Fruit fly (Drosophila melanogaster) Kc167 (cell line): ENCODE measurements around the gene CG15019.

Source experiments
- Myc ChIP-seq: fragments of >200 bp; optimal IDR thresholded peaks from 2 replicates; lab custom pipeline; 2017; ENCODE audit warnings: missing external identifiers
- Sin3A ChIP-seq: fragments of >200 bp; optimal IDR thresholded peaks from 2 replicates; lab custom pipeline; 2018; ENCODE audit warnings: missing external identifiers
- h ChIP-seq: fragments of >200 bp; optimal IDR thresholded peaks from 3 replicates; lab custom pipeline; 2018; ENCODE audit warnings: missing external identifiers
- insv ChIP-seq: fragments of >200 bp; optimal IDR thresholded peaks from 3 replicates; lab custom pipeline; 2018; ENCODE audit warnings: missing external identifiers
- psq ChIP-seq: fragments of >200 bp; optimal IDR thresholded peaks from 2 replicates; lab custom pipeline; 2017; ENCODE audit warnings: missing external identifiers
- ttk ChIP-seq: sonication (Bioruptor generic); optimal IDR thresholded peaks from 2 replicates; lab custom pipeline; 2017; ENCODE audit warnings: missing external identifiers

DNA sequence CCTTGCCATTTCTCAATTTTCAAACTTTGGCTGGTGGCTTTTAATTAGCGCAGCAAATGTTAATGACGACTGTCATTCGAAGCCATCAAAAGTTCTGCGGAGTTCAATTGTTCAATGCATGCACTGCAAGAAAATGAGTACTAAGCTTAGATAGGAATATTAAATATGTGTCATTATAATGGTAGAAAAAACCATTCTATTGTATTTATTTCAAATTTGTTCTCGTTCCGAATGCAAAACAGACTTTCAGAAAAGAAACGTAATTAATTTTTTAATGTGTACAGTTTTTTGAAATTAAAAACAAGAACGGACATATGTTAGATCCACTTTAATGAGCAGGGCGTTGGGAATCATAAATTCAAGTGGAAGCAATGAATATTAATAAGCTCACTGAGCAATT is 16.8 kb downstream of the CG15019 start:
- no peak for TF ChIP-seq psq (lab: Kevin White, UChicago)
- TF ChIP-seq h (lab: Kevin White, UChicago), result no peak
- TF ChIP-seq insv (lab: Kevin White, UChicago), result no peak
- no peak for TF ChIP-seq Sin3A (lab: Kevin White, UChicago)
- no peak for TF ChIP-seq Myc (lab: Kevin White, UChicago)
- TF ChIP-seq ttk (lab: Kevin White, UChicago), result no peak
